Fruit fly (Drosophila melanogaster) whole organism, adult: ENCODE results near the gene CG8176.
A peak's percentile ranks its signal among the peaks of the same experiment; 100 is the strongest.

Source experiments
- CG11617 ChIP-seq: fragments of 200-800 bp; sonication (Bioruptor generic); optimal IDR thresholded peaks from 2 replicates; lab custom pipeline; 2017; ENCODE audit warnings: mild to moderate bottlenecking, missing biosample characterization, missing genetic modification reagents, missing genetic modification characterization
- CG12768 ChIP-seq: fragments of 200-800 bp; sonication (Bioruptor generic); optimal IDR thresholded peaks from 2 replicates; lab custom pipeline; 2017; ENCODE audit warnings: missing biosample characterization, missing genetic modification characterization, mild to moderate bottlenecking, moderate library complexity, missing genetic modification reagents
- CG14711 ChIP-seq: fragments of 200-800 bp; sonication (Bioruptor generic); optimal IDR thresholded peaks from 2 replicates; lab custom pipeline; 2018; ENCODE audit warnings: missing biosample characterization, mild to moderate bottlenecking, missing genetic modification characterization, moderate library complexity
- CG1620 ChIP-seq: fragments of 200-800 bp; sonication (Bioruptor generic); optimal IDR thresholded peaks from 2 replicates; lab custom pipeline; 2016; ENCODE audit warnings: missing biosample characterization, missing genetic modification characterization
- CG33017 ChIP-seq: fragments of 200-800 bp; sonication (Bioruptor generic); optimal IDR thresholded peaks from 2 replicates; lab custom pipeline; 2018; ENCODE audit warnings: missing biosample characterization, mild to moderate bottlenecking, missing genetic modification characterization, moderate library complexity
- CG5204 ChIP-seq: fragments of 200-800 bp; sonication (Bioruptor generic); optimal IDR thresholded peaks from 2 replicates; lab custom pipeline; 2016; ENCODE audit warnings: missing biosample characterization, missing genetic modification characterization
- CG7045 ChIP-seq: fragments of 200-800 bp; sonication (Bioruptor generic); optimal IDR thresholded peaks from 2 replicates; lab custom pipeline; 2017; ENCODE audit warnings: missing biosample characterization, mild to moderate bottlenecking, missing genetic modification characterization
- CG7101 ChIP-seq: fragments of 200-800 bp; sonication (Bioruptor generic); optimal IDR thresholded peaks from 2 replicates; lab custom pipeline; 2018; ENCODE audit warnings: missing biosample characterization, mild to moderate bottlenecking, missing genetic modification characterization, moderate library complexity
- Clk ChIP-seq: fragments of 200-800 bp; sonication (Bioruptor generic); optimal IDR thresholded peaks from 2 replicates; lab custom pipeline; 2017; ENCODE audit warnings: missing biosample characterization, missing genetic modification characterization
- Crg-1 ChIP-seq: fragments of 200-800 bp; sonication (Bioruptor generic); optimal IDR thresholded peaks from 2 replicates; lab custom pipeline; 2016; ENCODE audit warnings: missing biosample characterization, missing genetic modification characterization
- Hr96 ChIP-seq: fragments of 200-800 bp; sonication (Bioruptor generic); optimal IDR thresholded peaks from 2 replicates; lab custom pipeline; 2016; ENCODE audit warnings: missing biosample characterization, missing genetic modification characterization
- Mnt ChIP-seq: fragments of 200-800 bp; sonication (Bioruptor generic); optimal IDR thresholded peaks from 2 replicates; lab custom pipeline; 2016; ENCODE audit warnings: missing biosample characterization, mild to moderate bottlenecking, missing genetic modification characterization
- bab1 ChIP-seq: fragments of 200-800 bp; sonication (Bioruptor generic); optimal IDR thresholded peaks from 3 replicates; lab custom pipeline; 2019; ENCODE audit warnings: missing biosample characterization, mild to moderate bottlenecking, missing genetic modification characterization, moderate library complexity
- cic ChIP-seq: fragments of 200-800 bp; sonication (Bioruptor generic); optimal IDR thresholded peaks from 2 replicates; lab custom pipeline; 2017; ENCODE audit warnings: missing biosample characterization, mild to moderate bottlenecking, missing genetic modification characterization, moderate library complexity
- cnc ChIP-seq, 2 experiments: fragments of >200 bp; optimal IDR thresholded peaks; 2 replicates each; lab custom pipeline; 2017
- kay ChIP-seq: fragments of 200-800 bp; sonication (Bioruptor generic); peaks from one replicate; lab custom pipeline; 2016; ENCODE audit warnings: missing biosample characterization, missing genetic modification characterization, borderline replicate concordance
- ovo ChIP-seq: fragments of 200-800 bp; sonication (Bioruptor generic); optimal IDR thresholded peaks from 2 replicates; lab custom pipeline; 2016; ENCODE audit warnings: missing biosample characterization, missing genetic modification characterization
- pad ChIP-seq: fragments of 200-800 bp; sonication (Bioruptor generic); optimal IDR thresholded peaks from 3 replicates; lab custom pipeline; 2017; ENCODE audit warnings: missing biosample characterization, missing genetic modification characterization, mild to moderate bottlenecking, moderate library complexity, missing genetic modification reagents
- tj ChIP-seq: fragments of 200-800 bp; sonication (Bioruptor generic); optimal IDR thresholded peaks from 3 replicates; lab custom pipeline; 2017; ENCODE audit warnings: missing biosample characterization, mild to moderate bottlenecking, missing genetic modification characterization, moderate library complexity
- toe ChIP-seq: fragments of 200-800 bp; sonication (Bioruptor generic); optimal IDR thresholded peaks from 2 replicates; lab custom pipeline; 2016; ENCODE audit warnings: missing biosample characterization, missing genetic modification characterization

CG8176 gene

DNA sequence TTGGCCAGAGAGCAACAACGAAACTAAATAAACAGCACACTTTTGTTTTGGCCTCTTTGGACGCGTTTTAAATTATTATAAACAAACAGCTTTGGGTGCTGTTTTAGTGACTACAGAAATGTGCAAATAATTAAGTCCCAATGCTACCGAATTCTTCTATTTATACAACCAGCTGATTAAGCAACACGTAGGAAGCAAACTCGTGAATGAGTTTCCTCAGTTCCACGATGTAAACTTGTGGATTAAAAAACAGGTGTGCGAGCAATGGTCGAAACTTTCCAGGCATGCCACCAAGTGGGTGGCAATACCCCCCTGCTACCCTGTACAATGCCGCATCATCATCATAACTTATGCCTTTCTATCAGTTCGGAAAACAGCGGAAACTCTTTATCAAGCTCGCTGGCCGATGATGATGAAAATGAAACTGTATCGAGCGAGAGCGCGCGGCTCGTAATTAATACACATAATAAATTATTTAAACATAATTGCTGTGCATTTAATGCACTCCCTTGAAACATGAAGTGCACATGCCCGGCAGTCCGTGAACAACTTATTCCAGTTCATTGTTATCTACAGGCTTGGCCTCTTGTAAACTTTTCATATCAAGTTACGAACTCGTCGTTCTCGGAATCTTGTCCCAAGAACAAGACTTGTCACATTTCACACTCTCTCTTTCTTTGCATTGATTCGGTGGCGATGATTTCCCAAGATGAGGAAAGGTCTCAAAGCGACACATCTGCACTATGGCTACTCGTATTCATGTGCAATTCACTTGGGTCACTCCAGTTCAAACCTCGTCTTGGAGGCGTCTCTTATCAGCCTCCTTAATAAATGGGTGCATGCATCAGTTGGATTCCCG, 15.4 kb upstream of the CG8176 start:
- TF ChIP-seq tj (GFP tag; lab: Kevin White, UChicago) (peak; percentile 17), Mnt (GFP tag; lab: Kevin White, UChicago) (no peak), ovo (GFP tag; lab: Kevin White, UChicago) (no peak), toe (no peak), cic (GFP tag; lab: Kevin White, UChicago) (no peak), Clk (GFP tag; lab: Kevin White, UChicago) (no peak), CG12768 (GFP tag; lab: Kevin White, UChicago) (no peak), kay (GFP tag; lab: Kevin White, UChicago) (peak; percentile 37), CG11617 (GFP tag; lab: Kevin White, UChicago) (no peak), CG33017 (tag; lab: Kevin White, UChicago) (no peak)

dm6 chr3R:9501489-9502415, 14.1 kb upstream of the CG8176 start:
- TF ChIP-seq ovo (GFP tag; lab: Kevin White, UChicago) (peak; percentile 34), bab1 (no peak)

DNA sequence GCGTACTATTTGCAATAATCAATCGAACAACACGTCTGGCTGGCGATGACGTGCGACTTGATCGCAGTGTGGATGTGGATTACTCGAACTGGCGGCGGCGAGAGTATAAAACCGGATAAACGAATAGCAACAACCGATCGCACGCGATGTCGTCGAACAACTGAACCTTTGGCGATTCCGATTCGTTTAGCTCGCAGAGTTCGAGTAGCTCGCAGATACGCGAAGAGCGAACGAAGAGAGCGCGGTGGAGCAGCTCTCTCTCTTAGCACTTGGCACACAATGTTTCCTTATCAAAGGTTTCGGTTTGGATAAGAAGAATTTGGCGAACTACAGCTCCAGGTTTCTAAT, 13.4 kb upstream of the CG8176 start, which contains the start of gene RhoL:
Gene RhoL (minus strand): TSS at position 166 of the 348 bp plus-strand sequence.
- no peak for TF ChIP-seq cnc (optimal IDR thresholded peaks at IDR 0.05; lab: Kevin White, UChicago)
- peak; percentile 54 for TF ChIP-seq CG33017 (tag; lab: Kevin White, UChicago)
- TF ChIP-seq toe: no peak
- no peak for TF ChIP-seq Hr96
- TF ChIP-seq CG1620 (GFP tag; lab: Kevin White, UChicago): no peak
- TF ChIP-seq CG12768 (GFP tag; lab: Kevin White, UChicago): peak; percentile 79
- peak; percentile 47 for TF ChIP-seq tj (GFP tag; lab: Kevin White, UChicago)
- TF ChIP-seq CG11617 (GFP tag; lab: Kevin White, UChicago): peak; percentile 8
- TF ChIP-seq Clk (GFP tag; lab: Kevin White, UChicago): no peak
- no peak for TF ChIP-seq ovo (GFP tag; lab: Kevin White, UChicago)
- TF ChIP-seq CG7101 (tag; lab: Kevin White, UChicago): no peak
- TF ChIP-seq pad: no peak
- no peak for TF ChIP-seq kay (GFP tag; lab: Kevin White, UChicago)
- TF ChIP-seq Mnt (GFP tag; lab: Kevin White, UChicago): peak; percentile 81
- no peak for TF ChIP-seq CG5204 (GFP tag; lab: Kevin White, UChicago)
- peak; percentile 82 for TF ChIP-seq cic (GFP tag; lab: Kevin White, UChicago)
- TF ChIP-seq CG7045 (GFP tag; lab: Kevin White, UChicago): no peak
- TF ChIP-seq CG14711: peak; percentile 7
- peak; percentile 67 for TF ChIP-seq bab1
- no peak for TF ChIP-seq Crg-1

- TF ChIP-seq CG33017 (tag; lab: Kevin White, UChicago): peak; percentile 17
- no peak for TF ChIP-seq CG14711
- TF ChIP-seq bab1: no peak
- no peak for TF ChIP-seq Hr96
- peak; percentile 60 for TF ChIP-seq CG12768 (GFP tag; lab: Kevin White, UChicago)
- TF ChIP-seq CG7045 (GFP tag; lab: Kevin White, UChicago): peak; percentile 52
- TF ChIP-seq Mnt (GFP tag; lab: Kevin White, UChicago): peak; percentile 42
- TF ChIP-seq cnc (optimal IDR thresholded peaks at IDR 0.05; lab: Kevin White, UChicago): no peak
- TF ChIP-seq cic (GFP tag; lab: Kevin White, UChicago): peak; percentile 69
- no peak for TF ChIP-seq kay (GFP tag; lab: Kevin White, UChicago)
- TF ChIP-seq Crg-1: no peak
- peak; percentile 47 for TF ChIP-seq CG11617 (GFP tag; lab: Kevin White, UChicago)
- TF ChIP-seq toe: no peak
- TF ChIP-seq tj (GFP tag; lab: Kevin White, UChicago): peak; percentile 49
- no peak for TF ChIP-seq ovo (GFP tag; lab: Kevin White, UChicago)
- TF ChIP-seq CG7101 (tag; lab: Kevin White, UChicago): peak; percentile 39
- TF ChIP-seq Clk (GFP tag; lab: Kevin White, UChicago): no peak
- TF ChIP-seq CG5204 (GFP tag; lab: Kevin White, UChicago): no peak
- TF ChIP-seq CG1620 (GFP tag; lab: Kevin White, UChicago): no peak
- no peak for TF ChIP-seq pad
These were observed 12.3 kb upstream of the CG8176 start for dm6 chr3R:9503329-9504088.

dm6 chr3R:9504355-9504754, 11.5 kb upstream of the CG8176 start, which contains the start of gene CG8149:
Gene CG8149 (plus strand): TSS chr3R:9504656.
- TF ChIP-seq CG11617 (GFP tag; lab: Kevin White, UChicago) (no peak), CG33017 (tag; lab: Kevin White, UChicago) (no peak), Crg-1 (no peak), ovo (GFP tag; lab: Kevin White, UChicago) (no peak), kay (GFP tag; lab: Kevin White, UChicago) (peak; percentile 93), Mnt (GFP tag; lab: Kevin White, UChicago) (peak; percentile 38), tj (GFP tag; lab: Kevin White, UChicago) (no peak), Hr96 (no peak), CG5204 (GFP tag; lab: Kevin White, UChicago) (no peak), CG7101 (tag; lab: Kevin White, UChicago) (no peak), bab1 (peak; percentile 66), cnc (optimal IDR thresholded peaks at IDR 0.05; lab: Kevin White, UChicago) (no peak), CG1620 (GFP tag; lab: Kevin White, UChicago) (no peak), CG7045 (GFP tag; lab: Kevin White, UChicago) (no peak), cic (GFP tag; lab: Kevin White, UChicago) (no peak), Clk (GFP tag; lab: Kevin White, UChicago) (no peak), CG14711 (peak; percentile 50), pad (no peak), toe (no peak), CG12768 (GFP tag; lab: Kevin White, UChicago) (no peak)
